Fruit fly (Drosophila melanogaster) whole organism, embryonic: ENCODE results near the gene na.

Source experiments
- Awh ChIP-seq: fragments of 200-800 bp; sonication (Bioruptor generic); IDR thresholded peaks from 2 replicates; pipeline ENCODE4, ENCODE4 v1.3.6; 2022; ENCODE audit warnings: missing biosample characterization, missing genetic modification characterization
- B-H1 ChIP-seq: fragments of 200-800 bp; sonication (Bioruptor generic); IDR thresholded peaks from 3 replicates; pipeline ENCODE4 v1.3.6; 2022; ENCODE audit warnings: missing biosample characterization, missing genetic modification characterization
- Bdp1 ChIP-seq: fragments of 200-800 bp; sonication (Bioruptor generic); optimal IDR thresholded peaks from 3 replicates; lab custom pipeline; 2016; ENCODE audit warnings: missing biosample characterization, missing genetic modification characterization
- Blimp-1 ChIP-seq: fragments of 200-800 bp; sonication (Bioruptor generic); optimal IDR thresholded peaks from 3 replicates; lab custom pipeline; 2018; ENCODE audit warnings: missing biosample characterization, missing genetic modification characterization, mild to moderate bottlenecking, moderate library complexity, missing genetic modification reagents
- Bteb2 ChIP-seq: fragments of 200-800 bp; sonication (Bioruptor generic); optimal IDR thresholded peaks from 2 replicates; lab custom pipeline; 2016; ENCODE audit warnings: missing biosample characterization, missing genetic modification characterization
- CG11504 ChIP-seq: fragments of 200-800 bp; sonication (Bioruptor generic); optimal IDR thresholded peaks from 3 replicates; lab custom pipeline; 2019; ENCODE audit warnings: missing biosample characterization, mild to moderate bottlenecking, missing genetic modification characterization, moderate library complexity
- CG11695 ChIP-seq: fragments of 200-800 bp; sonication (Bioruptor generic); IDR thresholded peaks from 3 replicates; pipeline ENCODE4 v1.3.6; 2022; ENCODE audit warnings: missing biosample characterization, missing genetic modification characterization
- CG13123 ChIP-seq: fragments of 200-800 bp; sonication (Bioruptor generic); optimal IDR thresholded peaks from 2 replicates; lab custom pipeline; 2016; ENCODE audit warnings: missing biosample characterization, missing genetic modification characterization
- CG1529 ChIP-seq: fragments of 200-800 bp; sonication (Bioruptor generic); optimal IDR thresholded peaks from 3 replicates; lab custom pipeline; 2018; ENCODE audit warnings: missing biosample characterization, missing genetic modification characterization
- CG17802 ChIP-seq: fragments of 200-800 bp; sonication (Bioruptor generic); optimal IDR thresholded peaks from 2 replicates; lab custom pipeline; 2018; ENCODE audit warnings: missing biosample characterization, mild to moderate bottlenecking, missing genetic modification characterization, moderate library complexity
- CG18599 ChIP-seq: fragments of 200-800 bp; sonication (Bioruptor generic); optimal IDR thresholded peaks from 3 replicates; lab custom pipeline; 2017; ENCODE audit warnings: missing biosample characterization, missing genetic modification characterization, mild to moderate bottlenecking, moderate library complexity, missing genetic modification reagents
- CG31224 ChIP-seq: fragments of 200-800 bp; sonication (Bioruptor generic); IDR thresholded peaks from 2 replicates; pipeline ENCODE4 v1.3.6; 2022; ENCODE audit warnings: missing biosample characterization, missing genetic modification characterization
- CG32532 ChIP-seq: fragments of 200-800 bp; sonication (Bioruptor generic); IDR thresholded peaks from 2 replicates; pipeline ENCODE4 v1.3.6; 2022; ENCODE audit warnings: missing biosample characterization, missing genetic modification characterization
- CG33557 ChIP-seq: fragments of 200-800 bp; sonication (Bioruptor generic); optimal IDR thresholded peaks from 2 replicates; lab custom pipeline; 2019; ENCODE audit warnings: missing biosample characterization, mild to moderate bottlenecking, missing genetic modification characterization, moderate library complexity
- CG34376 ChIP-seq: fragments of 200-800 bp; sonication (Bioruptor generic); optimal IDR thresholded peaks from 2 replicates; lab custom pipeline; 2018; ENCODE audit warnings: missing biosample characterization, mild to moderate bottlenecking, missing genetic modification characterization
- CG3726 ChIP-seq: fragments of 200-800 bp; sonication (Bioruptor generic); IDR thresholded peaks from 3 replicates; pipeline ENCODE4, ENCODE4 v1.3.6; 2022; ENCODE audit warnings: missing biosample characterization, missing genetic modification characterization
- CG3995 ChIP-seq: fragments of 200-800 bp; sonication (Bioruptor generic); optimal IDR thresholded peaks from 3 replicates; lab custom pipeline; 2016; ENCODE audit warnings: missing biosample characterization, missing genetic modification characterization
- CG8281 ChIP-seq: fragments of 200-800 bp; sonication (Bioruptor generic); optimal IDR thresholded peaks from 2 replicates; lab custom pipeline; 2018; ENCODE audit warnings: missing biosample characterization, mild to moderate bottlenecking, missing genetic modification characterization, moderate library complexity
- CkIIα-i1 ChIP-seq: fragments of 200-800 bp; sonication (Bioruptor generic); IDR thresholded peaks from 2 replicates; pipeline ENCODE4 v1.3.6; 2022; ENCODE audit warnings: missing biosample characterization, missing genetic modification characterization
- Dad ChIP-seq: fragments of 200-800 bp; sonication (Bioruptor generic); optimal IDR thresholded peaks from 3 replicates; lab custom pipeline; 2016; ENCODE audit warnings: missing biosample characterization, missing genetic modification characterization
- Dek ChIP-seq: fragments of 200-800 bp; sonication (Bioruptor generic); optimal IDR thresholded peaks from 3 replicates; lab custom pipeline; 2019; ENCODE audit warnings: missing biosample characterization, mild to moderate bottlenecking, missing genetic modification characterization, moderate library complexity
- Dref ChIP-seq: fragments of 200-800 bp; sonication (Bioruptor generic); IDR thresholded peaks from 2 replicates; pipeline ENCODE4 v1.3.6; 2022; ENCODE audit warnings: missing biosample characterization, missing genetic modification characterization
- Fer1 ChIP-seq: fragments of 200-800 bp; sonication (Bioruptor generic); optimal IDR thresholded peaks from 2 replicates; lab custom pipeline; 2017; ENCODE audit warnings: missing biosample characterization, mild to moderate bottlenecking, missing genetic modification characterization
- MTF-1 ChIP-seq: fragments of 200-800 bp; sonication (Bioruptor generic); optimal IDR thresholded peaks from 2 replicates; lab custom pipeline; 2018; ENCODE audit warnings: missing biosample characterization, mild to moderate bottlenecking, missing genetic modification characterization, borderline replicate concordance
- Max ChIP-seq: fragments of 200-800 bp; sonication (Bioruptor generic); optimal IDR thresholded peaks from 2 replicates; lab custom pipeline; 2016; ENCODE audit warnings: missing biosample characterization, mild to moderate bottlenecking, missing genetic modification characterization
- NK7.1 ChIP-seq: fragments of 200-800 bp; sonication (Bioruptor generic); optimal IDR thresholded peaks from 3 replicates; lab custom pipeline; 2016; ENCODE audit warnings: missing biosample characterization, missing genetic modification characterization
- Pdp1 ChIP-seq, 2 experiments: fragments of 200-800 bp; sonication (Bioruptor generic); optimal IDR thresholded peaks; 3 replicates each; lab custom pipeline; 2016; ENCODE audit warnings: missing biosample characterization in 2 of 2, missing genetic modification characterization in 2 of 2, mild to moderate bottlenecking in 1 of 2, moderate library complexity in 1 of 2
- Sin3A ChIP-seq: fragments of >200 bp; optimal IDR thresholded peaks from 2 replicates; lab custom pipeline; 2018
- TFAM ChIP-seq: fragments of 200-800 bp; sonication (Bioruptor generic); optimal IDR thresholded peaks from 2 replicates; lab custom pipeline; 2017; ENCODE audit warnings: missing biosample characterization, missing genetic modification characterization, inconsistent platforms
- Tbp ChIP-seq: fragments of >200 bp; optimal IDR thresholded peaks from 2 replicates; lab custom pipeline; 2018; ENCODE audit warnings: missing biosample characterization, missing genetic modification characterization
- Xrp1 ChIP-seq: fragments of 200-800 bp; sonication (Bioruptor generic); IDR thresholded peaks from 2 replicates; pipeline ENCODE4 v1.3.6; 2022; ENCODE audit warnings: missing biosample characterization, missing genetic modification characterization
- YL-1 ChIP-seq: fragments of 200-800 bp; sonication (Bioruptor generic); optimal IDR thresholded peaks from 3 replicates; lab custom pipeline; 2017; ENCODE audit warnings: missing biosample characterization, mild to moderate bottlenecking, missing genetic modification characterization
- bigmax ChIP-seq: fragments of 200-800 bp; sonication (Bioruptor generic); optimal IDR thresholded peaks from 2 replicates; lab custom pipeline; 2018; ENCODE audit warnings: missing biosample characterization, mild to moderate bottlenecking, missing genetic modification characterization
- chm ChIP-seq: fragments of 200-800 bp; sonication (Bioruptor generic); IDR thresholded peaks from 2 replicates; pipeline ENCODE4 v1.3.6; 2022; ENCODE audit warnings: missing biosample characterization, missing genetic modification characterization
- dan ChIP-seq: fragments of 200-800 bp; sonication (Bioruptor generic); IDR thresholded peaks from 2 replicates; pipeline ENCODE4 v1.3.6; 2022; ENCODE audit warnings: missing biosample characterization, missing genetic modification characterization
- dmrt99B ChIP-seq: fragments of 200-800 bp; sonication (Bioruptor generic); optimal IDR thresholded peaks from 2 replicates; lab custom pipeline; 2018; ENCODE audit warnings: missing biosample characterization, mild to moderate bottlenecking, missing genetic modification characterization, moderate library complexity
- eve ChIP-seq, 2 experiments: fragments of >200 bp; optimal IDR thresholded peaks; 2 replicates each; lab custom pipeline; 2017; ENCODE audit warnings: missing biosample characterization in 2 of 2, missing genetic modification characterization in 2 of 2
- ftz-f1 ChIP-seq: fragments of 200-800 bp; sonication (Bioruptor generic); optimal IDR thresholded peaks from 2 replicates; lab custom pipeline; 2016; ENCODE audit warnings: missing biosample characterization, missing genetic modification characterization
- h ChIP-seq: fragments of >200 bp; optimal IDR thresholded peaks from 2 replicates; lab custom pipeline; 2017
- insv ChIP-seq, 2 experiments: fragments of 200-800 bp; sonication (Bioruptor generic); optimal IDR thresholded peaks; 3 replicates each; lab custom pipeline; 2016 to 2018; ENCODE audit warnings: missing biosample characterization in 2 of 2, missing genetic modification characterization in 2 of 2
- nau ChIP-seq: fragments of 200-800 bp; sonication (Bioruptor generic); optimal IDR thresholded peaks from 3 replicates; lab custom pipeline; 2017; ENCODE audit warnings: missing biosample characterization, mild to moderate bottlenecking, missing genetic modification characterization, missing genetic modification reagents
- nom ChIP-seq: fragments of 200-800 bp; sonication (Bioruptor generic); optimal IDR thresholded peaks from 2 replicates; lab custom pipeline; 2017; ENCODE audit warnings: missing biosample characterization, missing genetic modification characterization, mild to moderate bottlenecking, moderate library complexity, missing genetic modification reagents
- oc ChIP-seq: fragments of 200-800 bp; sonication (Bioruptor generic); optimal IDR thresholded peaks from 2 replicates; lab custom pipeline; 2018; ENCODE audit warnings: missing biosample characterization, mild to moderate bottlenecking, missing genetic modification characterization, moderate library complexity
- org-1 ChIP-seq: fragments of 200-800 bp; sonication (Bioruptor generic); optimal IDR thresholded peaks from 2 replicates; lab custom pipeline; 2017; ENCODE audit warnings: missing biosample characterization, missing genetic modification characterization
- ranshi ChIP-seq: fragments of 200-800 bp; sonication (Bioruptor generic); IDR thresholded peaks from 2 replicates; pipeline ENCODE4 v1.3.6; 2022; ENCODE audit warnings: missing biosample characterization, missing genetic modification characterization
- slbo ChIP-seq: fragments of 200-800 bp; sonication (Bioruptor generic); IDR thresholded peaks from 2 replicates; pipeline ENCODE4 v1.3.6; 2022; ENCODE audit warnings: missing biosample characterization, missing genetic modification characterization
- ttk ChIP-seq: fragments of 200-800 bp; sonication (Bioruptor generic); IDR thresholded peaks from 2 replicates; pipeline ENCODE4 v2.1.2; 2022; ENCODE audit warnings: missing biosample characterization, missing genetic modification characterization
- tup ChIP-seq: fragments of 200-800 bp; sonication (Bioruptor generic); optimal IDR thresholded peaks from 2 replicates; lab custom pipeline; 2016; ENCODE audit warnings: missing biosample characterization, mild to moderate bottlenecking, missing genetic modification characterization, moderate library complexity
- wor ChIP-seq: fragments of 200-800 bp; sonication (Bioruptor generic); IDR thresholded peaks from 2 replicates; pipeline ENCODE4 v1.3.6; 2022; ENCODE audit warnings: missing biosample characterization, missing genetic modification characterization
- z ChIP-seq: fragments of 200-800 bp; sonication (Bioruptor generic); IDR thresholded peaks from 3 replicates; pipeline ENCODE4 v1.3.6; 2022; ENCODE audit warnings: missing biosample characterization, missing genetic modification characterization

na gene

dm6 chrX:14242941-14243736 lies 23.0 kb upstream of the na start, which contains the start of gene CG32599 (continued):
- TF ChIP-seq Bdp1 (GFP tag; lab: Kevin White, UChicago) = no peak
- no peak for TF ChIP-seq ftz-f1
- TF ChIP-seq dmrt99B (tag; lab: Kevin White, UChicago) = peak; percentile 21
- no peak for TF ChIP-seq Tbp (GFP tag; lab: Kevin White, UChicago)
- no peak for TF ChIP-seq nau (GFP tag; lab: Kevin White, UChicago)
- no peak for TF ChIP-seq Sin3A (lab: Kevin White, UChicago)
- TF ChIP-seq CG13123 (GFP tag; lab: Kevin White, UChicago) = no peak
- peak; percentile 39; the same call in 1 of the 2 replicates for TF ChIP-seq Awh (GFP tag; lab: Robert Waterston, UW)
- no peak for TF ChIP-seq MTF-1 (GFP tag; lab: Kevin White, UChicago)
- TF ChIP-seq NK7.1 (GFP tag; lab: Kevin White, UChicago) = no peak
- TF ChIP-seq chm = no peak
- no peak for TF ChIP-seq CG1529 (GFP tag; lab: Kevin White, UChicago)
- no peak for TF ChIP-seq Dad
- peak; percentile 40 for TF ChIP-seq CG17802 (tag; lab: Kevin White, UChicago)
- peak; percentile 59 for TF ChIP-seq slbo (GFP tag; lab: Robert Waterston, UW)
- TF ChIP-seq CG11695 = 0 out of 3 replicates have a peak, but pooled peaks have one; percentile 39
- TF ChIP-seq CG32532 (GFP tag; lab: Robert Waterston, UW) = peak; percentile 56
- peak; percentile 10 for TF ChIP-seq CG18599 (GFP tag; lab: Kevin White, UChicago)
- TF ChIP-seq Bteb2 (GFP tag; lab: Kevin White, UChicago) = no peak
- TF ChIP-seq insv (GFP tag; optimal IDR thresholded peaks at IDR 0.05; lab: Kevin White, UChicago) = peak in 1 of 2 experiments; percentile 87
- peak; percentile 6 for TF ChIP-seq YL-1
- no peak for TF ChIP-seq Dek (tag; lab: Kevin White, UChicago)
- TF ChIP-seq ttk = no peak
- TF ChIP-seq z (GFP tag; lab: Robert Waterston, UW) = no peak
- no peak for TF ChIP-seq dan (GFP tag; lab: Robert Waterston, UW)
- TF ChIP-seq tup (GFP tag; lab: Kevin White, UChicago) = no peak
- peak; percentile 40; the same call in 1 of the 2 replicates for TF ChIP-seq ranshi (GFP tag; lab: Robert Waterston, UW)
- TF ChIP-seq Xrp1 (GFP tag; lab: Robert Waterston, UW) = peak; percentile 62
- TF ChIP-seq oc (tag; lab: Kevin White, UChicago) = no peak
- TF ChIP-seq CG3726 (GFP tag; lab: Robert Waterston, UW) = no peak
- TF ChIP-seq CG33557 (GFP tag; lab: Kevin White, UChicago) = no peak
- no peak for TF ChIP-seq nom (GFP tag; lab: Kevin White, UChicago)
- TF ChIP-seq Dref (GFP tag; lab: Robert Waterston, UW) = peak; percentile 69
- no peak for TF ChIP-seq CG31224 (GFP tag; lab: Robert Waterston, UW)
- TF ChIP-seq Fer1 (GFP tag; lab: Kevin White, UChicago) = no peak
- peak; percentile 53 for TF ChIP-seq CG11504 (tag; lab: Kevin White, UChicago)
- no peak for TF ChIP-seq wor (GFP tag; lab: Robert Waterston, UW)
- TF ChIP-seq CG8281 (tag; lab: Kevin White, UChicago) = no peak
- TF ChIP-seq org-1 = no peak
- TF ChIP-seq B-H1 (GFP tag; lab: Robert Waterston, UW) = peak; percentile 23; the same call in 1 of the 3 replicates
- no peak for TF ChIP-seq TFAM (GFP tag; lab: Kevin White, UChicago)
- TF ChIP-seq Pdp1 (GFP tag; optimal IDR thresholded peaks at IDR 0.05; lab: Kevin White, UChicago) = no peak
- peak; percentile 32 for TF ChIP-seq Blimp-1 (GFP tag; lab: Kevin White, UChicago)
- no peak for TF ChIP-seq eve (GFP tag; optimal IDR thresholded peaks at IDR 0.05; lab: Kevin White, UChicago)
- peak; percentile 75 for TF ChIP-seq CG3995 (GFP tag; lab: Kevin White, UChicago)
- TF ChIP-seq CkIIα-i1 = no peak
- no peak for TF ChIP-seq bigmax (GFP tag; lab: Kevin White, UChicago)
- TF ChIP-seq h (lab: Kevin White, UChicago) = no peak
- no peak for TF ChIP-seq Max (GFP tag; lab: Kevin White, UChicago)
- no peak for TF ChIP-seq CG34376 (GFP tag; lab: Kevin White, UChicago)
